Fruit fly (Drosophila melanogaster) whole organism, embryonic: ENCODE data around the gene CG4465.

ENCODE experiments used
- Atf6 ChIP-seq: fragments of 200-800 bp; sonication (Bioruptor generic); IDR thresholded peaks from 2 replicates; pipeline ENCODE4 v1.3.6; 2022; ENCODE audit warnings: missing biosample characterization, missing genetic modification characterization
- CG15479 ChIP-seq: fragments of 200-800 bp; sonication (Bioruptor generic); optimal IDR thresholded peaks from 3 replicates; lab custom pipeline; 2019; ENCODE audit warnings: missing biosample characterization, mild to moderate bottlenecking, missing genetic modification characterization, moderate library complexity
- CG7786 ChIP-seq: fragments of 200-800 bp; sonication (Bioruptor generic); optimal IDR thresholded peaks from 2 replicates; lab custom pipeline; 2016; ENCODE audit warnings: missing biosample characterization, missing genetic modification characterization
- CTCF ChIP-seq: fragments of 200-800 bp; sonication (Bioruptor generic); optimal IDR thresholded peaks from 2 replicates; lab custom pipeline; 2017; ENCODE audit warnings: missing biosample characterization, mild to moderate bottlenecking, missing genetic modification characterization, moderate library complexity
- Poxn ChIP-seq: fragments of 200-800 bp; sonication (Bioruptor generic); IDR thresholded peaks from 2 replicates; pipeline ENCODE4 v1.3.6; 2022; ENCODE audit warnings: missing biosample characterization, missing genetic modification characterization
- insv ChIP-seq, 2 experiments: fragments of 200-800 bp; sonication (Bioruptor generic); optimal IDR thresholded peaks; 3 replicates each; lab custom pipeline; 2016 to 2018; ENCODE audit warnings: missing biosample characterization in 2 of 2, missing genetic modification characterization in 2 of 2
- run ChIP-seq: fragments of 200-800 bp; sonication (Bioruptor generic); optimal IDR thresholded peaks from 3 replicates; lab custom pipeline; 2018; ENCODE audit warnings: missing biosample characterization, mild to moderate bottlenecking, missing genetic modification characterization

dm6 chr3R:19901742-19902141, 15.9 kb downstream of the CG4465 start:
- TF ChIP-seq Atf6 (GFP tag; lab: Robert Waterston, UW): no peak
- no peak for TF ChIP-seq Poxn (GFP tag; lab: Robert Waterston, UW)
- TF ChIP-seq CG7786 (GFP tag; lab: Kevin White, UChicago): no peak
- TF ChIP-seq insv (GFP tag; optimal IDR thresholded peaks at IDR 0.05; lab: Kevin White, UChicago): no peak
- TF ChIP-seq run (tag; lab: Kevin White, UChicago): no peak
- TF ChIP-seq CG15479 (GFP tag; lab: Kevin White, UChicago): no peak
- TF ChIP-seq CTCF (GFP tag; lab: Kevin White, UChicago): no peak
